Worm (Caenorhabditis elegans) whole organism, L3 larva: Measurements from ENCODE around the gene srh-170.

Experiments used
- R02D3.7 ChIP-seq: fragments of 150-350 bp; optimal IDR thresholded peaks from 2 replicates; lab custom pipeline; 2014; ENCODE audit warnings: missing biosample characterization, missing genetic modification characterization
- ZK546.5 ChIP-seq: sonication (generic microtip); optimal IDR thresholded peaks from 2 replicates; lab custom pipeline; 2017; ENCODE audit warnings: missing biosample characterization, missing genetic modification characterization
- ama-1 ChIP-seq: fragments of 150-350 bp; optimal IDR thresholded peaks from 2 replicates; lab custom pipeline; 2018
- ceh-16 ChIP-seq: sonication (generic microtip); optimal IDR thresholded peaks from 2 replicates; lab custom pipeline; 2017; ENCODE audit warnings: missing biosample characterization, missing genetic modification characterization
- ceh-28 ChIP-seq: fragments of 150-350 bp; optimal IDR thresholded peaks from 2 replicates; lab custom pipeline; 2014; ENCODE audit warnings: missing biosample characterization, missing genetic modification reagents, missing genetic modification characterization
- ceh-82 ChIP-seq: fragments of 150-350 bp; optimal IDR thresholded peaks from 2 replicates; lab custom pipeline; 2014; ENCODE audit warnings: missing biosample characterization, missing genetic modification characterization
- daf-12 ChIP-seq: fragments of 150-350 bp; optimal IDR thresholded peaks from 2 replicates; lab custom pipeline; 2014; ENCODE audit warnings: missing biosample characterization, missing genetic modification reagents, missing genetic modification characterization
- egl-27 ChIP-seq: sonication (generic microtip); optimal IDR thresholded peaks from 4 replicates; lab custom pipeline; 2017; ENCODE audit warnings: missing biosample characterization, missing genetic modification reagents, missing genetic modification characterization
- egl-5 ChIP-seq: fragments of 150-350 bp; optimal IDR thresholded peaks from 2 replicates; lab custom pipeline; 2017; ENCODE audit warnings: missing biosample characterization, missing genetic modification reagents, missing genetic modification characterization, inconsistent platforms
- elt-1 ChIP-seq: fragments of 150-350 bp; optimal IDR thresholded peaks from 2 replicates; lab custom pipeline; 2014; ENCODE audit warnings: missing biosample characterization, missing genetic modification characterization
- elt-2 ChIP-seq: sonication (generic microtip); optimal IDR thresholded peaks from 2 replicates; lab custom pipeline; 2016; ENCODE audit warnings: missing genetic modification reagents, mild to moderate bottlenecking, missing genetic modification characterization, missing compliant biosample characterization
- elt-3 ChIP-seq, 3 experiments: fragments of 150-350 bp in 1 of 3; sonication (generic microtip) in 2 of 3; optimal IDR thresholded peaks; 2 replicates in 2 of 3; 4 replicates in 1 of 3; lab custom pipeline; 2014 to 2017; ENCODE audit warnings: missing biosample characterization in 3 of 3, missing genetic modification characterization in 3 of 3
- fkh-10 ChIP-seq: sonication (generic microtip); optimal IDR thresholded peaks from 2 replicates; lab custom pipeline; 2017; ENCODE audit warnings: missing biosample characterization, missing genetic modification reagents, missing genetic modification characterization
- fkh-2 ChIP-seq: fragments of 150-350 bp; optimal IDR thresholded peaks from 2 replicates; lab custom pipeline; 2014; ENCODE audit warnings: missing biosample characterization, missing genetic modification reagents, missing genetic modification characterization
- fos-1 ChIP-seq: fragments of 150-350 bp; optimal IDR thresholded peaks from 2 replicates; lab custom pipeline; 2014; ENCODE audit warnings: missing biosample characterization, missing genetic modification characterization
- hmg-11 ChIP-seq: sonication (generic microtip); optimal IDR thresholded peaks from 2 replicates; lab custom pipeline; 2016; ENCODE audit warnings: missing genetic modification characterization, missing compliant biosample characterization
- jun-1 ChIP-seq: fragments of 150-350 bp; optimal IDR thresholded peaks from 2 replicates; lab custom pipeline; 2014; ENCODE audit warnings: missing biosample characterization, missing genetic modification reagents, missing genetic modification characterization
- lsy-12 ChIP-seq: sonication (generic microtip); optimal IDR thresholded peaks from 2 replicates; lab custom pipeline; 2016; ENCODE audit warnings: mild to moderate bottlenecking, missing genetic modification characterization, missing compliant biosample characterization
- mdl-1 ChIP-seq: fragments of 150-350 bp; optimal IDR thresholded peaks from 2 replicates; lab custom pipeline; 2014; ENCODE audit warnings: missing biosample characterization, missing genetic modification characterization
- mml-1 ChIP-seq: fragments of 150-350 bp; sonication (generic microtip); optimal IDR thresholded peaks from 3 replicates; lab custom pipeline; 2014; ENCODE audit warnings: missing biosample characterization, missing genetic modification characterization
- nfya-1 ChIP-seq: sonication (generic microtip); optimal IDR thresholded peaks from 2 replicates; lab custom pipeline; 2017; ENCODE audit warnings: missing genetic modification characterization, mild to moderate bottlenecking, missing compliant biosample characterization, antibody characterized with exemption, moderate library complexity; ENCODE audit not compliant: insufficient read depth
- nhr-11 ChIP-seq: fragments of 150-350 bp; optimal IDR thresholded peaks from 2 replicates; lab custom pipeline; 2014; ENCODE audit warnings: missing biosample characterization, missing genetic modification characterization
- nhr-12 ChIP-seq: fragments of 150-350 bp; optimal IDR thresholded peaks from 2 replicates; lab custom pipeline; 2014; ENCODE audit warnings: missing biosample characterization, missing genetic modification characterization
- nhr-23 ChIP-seq: fragments of 150-350 bp; optimal IDR thresholded peaks from 2 replicates; lab custom pipeline; 2014; ENCODE audit warnings: missing biosample characterization, missing genetic modification reagents, missing genetic modification characterization
- nhr-25 ChIP-seq: sonication (generic microtip); optimal IDR thresholded peaks from 2 replicates; lab custom pipeline; 2017; ENCODE audit warnings: missing biosample characterization, missing genetic modification characterization
- nhr-28 ChIP-seq: fragments of 150-350 bp; optimal IDR thresholded peaks from 2 replicates; lab custom pipeline; 2014; ENCODE audit warnings: missing biosample characterization, missing genetic modification characterization
- nhr-43 ChIP-seq: sonication (generic microtip); optimal IDR thresholded peaks from 2 replicates; lab custom pipeline; 2016; ENCODE audit warnings: mild to moderate bottlenecking, missing genetic modification characterization, missing compliant biosample characterization; ENCODE audit not compliant: poor library complexity, severe bottlenecking
- nhr-67 ChIP-seq: fragments of 150-350 bp; optimal IDR thresholded peaks from 2 replicates; lab custom pipeline; 2014; ENCODE audit warnings: missing biosample characterization, missing genetic modification characterization
- nhr-76 ChIP-seq: fragments of 150-350 bp; sonication (generic microtip); optimal IDR thresholded peaks from 5 replicates; lab custom pipeline; 2014; ENCODE audit warnings: missing biosample characterization, missing genetic modification characterization
- nhr-77 ChIP-seq: fragments of 150-350 bp; optimal IDR thresholded peaks from 2 replicates; lab custom pipeline; 2014; ENCODE audit warnings: missing biosample characterization, missing genetic modification characterization
- pha-4 ChIP-seq: fragments of 150-350 bp; optimal IDR thresholded peaks from 2 replicates; lab custom pipeline; 2014; ENCODE audit warnings: missing biosample characterization, missing genetic modification reagents, missing genetic modification characterization
- pqm-1 ChIP-seq: fragments of 150-350 bp; optimal IDR thresholded peaks from 2 replicates; lab custom pipeline; 2017; ENCODE audit warnings: missing biosample characterization, missing genetic modification characterization, inconsistent platforms
- sea-2 ChIP-seq: fragments of 150-350 bp; sonication (generic microtip); optimal IDR thresholded peaks from 4 replicates; lab custom pipeline; 2014; ENCODE audit warnings: missing biosample characterization, missing genetic modification reagents, missing genetic modification characterization
- skn-1 ChIP-seq: fragments of 150-350 bp; optimal IDR thresholded peaks from 2 replicates; lab custom pipeline; 2014; ENCODE audit warnings: missing biosample characterization, missing genetic modification characterization
- tbx-2 ChIP-seq: sonication (generic microtip); optimal IDR thresholded peaks from 2 replicates; lab custom pipeline; 2016; ENCODE audit warnings: mild to moderate bottlenecking, missing genetic modification characterization, missing compliant biosample characterization
- unc-39 ChIP-seq: sonication (generic microtip); optimal IDR thresholded peaks from 4 replicates; lab custom pipeline; 2017; ENCODE audit warnings: missing biosample characterization, missing genetic modification characterization
- zag-1 ChIP-seq: fragments of 150-350 bp; optimal IDR thresholded peaks from 2 replicates; lab custom pipeline; 2014; ENCODE audit warnings: missing biosample characterization, missing genetic modification characterization
- ztf-11 ChIP-seq: fragments of 150-350 bp; optimal IDR thresholded peaks from 2 replicates; lab custom pipeline; 2014; ENCODE audit warnings: missing biosample characterization, missing genetic modification characterization

srh-170 gene

ce11 chrV:15425368-15426091, 36.9 kb upstream of the srh-170 start, which contains the start of gene Y36E3A.2:
Y36E3A.2 (plus strand) TSS chrV:15426041.
- TF ChIP-seq jun-1 (tag; lab: Kevin White, UChicago) (no peak), pha-4 (tag; lab: Kevin White, UChicago) (peak; percentile 1), elt-3 (tag; optimal IDR thresholded peaks at IDR 0.05; lab: Kevin White, UChicago) (no peak), elt-2 (tag; lab: Kevin White, UChicago) (peak; percentile 70), ceh-82 (tag; lab: Kevin White, UChicago) (no peak), nhr-12 (tag; lab: Kevin White, UChicago) (no peak), daf-12 (tag; lab: Kevin White, UChicago) (no peak)

- TF ChIP-seq R02D3.7 (tag; lab: Kevin White, UChicago): no peak
- no peak for TF ChIP-seq fos-1 (tag; lab: Kevin White, UChicago)
- TF ChIP-seq elt-1: no peak
- TF ChIP-seq nhr-12 (tag; lab: Kevin White, UChicago): no peak
- no peak for TF ChIP-seq nfya-1 (tag; lab: Kevin White, UChicago)
- no peak for TF ChIP-seq ceh-28 (tag; lab: Kevin White, UChicago)
- TF ChIP-seq lsy-12 (tag; lab: Kevin White, UChicago): no peak
- no peak for TF ChIP-seq sea-2 (GFP tag; lab: Kevin White, UChicago)
- no peak for TF ChIP-seq skn-1 (tag; lab: Kevin White, UChicago)
- no peak for TF ChIP-seq elt-2 (tag; lab: Kevin White, UChicago)
- no peak for TF ChIP-seq egl-27 (tag; lab: Kevin White, UChicago)
- TF ChIP-seq jun-1 (tag; lab: Kevin White, UChicago): no peak
- no peak for TF ChIP-seq nhr-43 (tag; lab: Kevin White, UChicago)
- TF ChIP-seq fkh-10: no peak
Observed at ce11 chrV:15423601-15424000, 34.9 kb upstream of the srh-170 start, which contains the start of gene fbxa-104. fbxa-104 (minus strand) TSS chrV:15423683.

ce11 chrV:15417822-15418221, 29.2 kb upstream of the srh-170 start, which contains the start of gene T06E6.10:
T06E6.10 (plus strand) TSS chrV:15418122.
- TF ChIP-seq pqm-1 (tag; lab: Kevin White, UChicago) (no peak), nhr-23 (no peak), hmg-11 (tag; lab: Kevin White, UChicago) (no peak), nhr-28 (tag; lab: Kevin White, UChicago) (no peak), nhr-12 (tag; lab: Kevin White, UChicago) (no peak), mdl-1 (no peak), R02D3.7 (tag; lab: Kevin White, UChicago) (no peak), sea-2 (GFP tag; lab: Kevin White, UChicago) (no peak), nhr-11 (tag; lab: Kevin White, UChicago) (no peak), fkh-2 (tag; lab: Kevin White, UChicago) (no peak)

- no peak for TF ChIP-seq egl-5 (tag; lab: Kevin White, UChicago)
- no peak for TF ChIP-seq nhr-77 (tag; lab: Kevin White, UChicago)
- no peak for TF ChIP-seq daf-12 (tag; lab: Kevin White, UChicago)
- TF ChIP-seq hmg-11 (tag; lab: Kevin White, UChicago): no peak
- TF ChIP-seq elt-1: no peak
- TF ChIP-seq zag-1 (tag; lab: Kevin White, UChicago): no peak
- TF ChIP-seq pha-4 (tag; lab: Kevin White, UChicago): no peak
- TF ChIP-seq elt-3 (tag; optimal IDR thresholded peaks at IDR 0.05; lab: Kevin White, UChicago): no peak
- TF ChIP-seq R02D3.7 (tag; lab: Kevin White, UChicago): no peak
Observed at ce11 chrV:15415951-15416350, 27.3 kb upstream of the srh-170 start, which contains the start of gene srh-265. srh-265 (plus strand) TSS chrV:15416251.

- TF ChIP-seq nhr-67 (tag; lab: Kevin White, UChicago) (no peak), ama-1 (no peak), ztf-11 (tag; lab: Kevin White, UChicago) (no peak), zag-1 (tag; lab: Kevin White, UChicago) (no peak), nfya-1 (tag; lab: Kevin White, UChicago) (no peak), mml-1 (tag; lab: Kevin White, UChicago) (no peak), daf-12 (tag; lab: Kevin White, UChicago) (no peak), nhr-11 (tag; lab: Kevin White, UChicago) (no peak), ZK546.5 (tag; lab: Kevin White, UChicago) (no peak), lsy-12 (tag; lab: Kevin White, UChicago) (no peak), ceh-16 (no peak), nhr-25 (tag; lab: Kevin White, UChicago) (no peak), tbx-2 (tag; lab: Kevin White, UChicago) (no peak), nhr-76 (no peak), mdl-1 (no peak), unc-39 (tag; lab: Kevin White, UChicago) (no peak)
- TF ChIP-seq, all 47 proteins: peak for 0
Observed at ce11 chrV:15413847-15414246, 25.2 kb upstream of the srh-170 start, which contains the start of gene srh-264. srh-264 (plus strand) TSS chrV:15414147.
